Fruit fly (Drosophila melanogaster) whole organism, wandering third instar larva: ENCODE measurements around the gene CG3597.

Source experiments
- Abd-B ChIP-seq: fragments of >200 bp; optimal IDR thresholded peaks from 2 replicates; lab custom pipeline; 2017; ENCODE audit warnings: missing biosample characterization, missing genetic modification characterization
- CG9705 ChIP-seq: fragments of 200-800 bp; sonication (Bioruptor generic); optimal IDR thresholded peaks from 2 replicates; lab custom pipeline; 2018; ENCODE audit warnings: missing biosample characterization, mild to moderate bottlenecking, missing genetic modification characterization
- CrebA ChIP-seq: fragments of 200-800 bp; sonication (Bioruptor generic); optimal IDR thresholded peaks from 2 replicates; lab custom pipeline; 2016; ENCODE audit warnings: missing biosample characterization, mild to moderate bottlenecking, missing genetic modification characterization, borderline replicate concordance
- Dfd ChIP-seq: fragments of >200 bp; optimal IDR thresholded peaks from 2 replicates; lab custom pipeline; 2017; ENCODE audit warnings: missing biosample characterization, missing genetic modification characterization
- Dif ChIP-seq: fragments of 200-275, 200-300 bp; sonication (Bioruptor generic); optimal IDR thresholded peaks from 2 replicates; lab custom pipeline; 2018; ENCODE audit warnings: missing biosample characterization, missing genetic modification characterization; ENCODE audit not compliant: partially characterized antibody
- GATAd ChIP-seq: sonication (Bioruptor generic); optimal IDR thresholded peaks from 2 replicates; lab custom pipeline; 2016; ENCODE audit warnings: missing biosample characterization, missing genetic modification characterization
- HLH106 ChIP-seq: fragments of 200-800 bp; optimal IDR thresholded peaks from 3 replicates; lab custom pipeline; 2019; ENCODE audit warnings: missing biosample characterization, mild to moderate bottlenecking, missing genetic modification characterization, moderate library complexity
- Hnf4 ChIP-seq: fragments of 200-800 bp; sonication (Bioruptor generic); optimal IDR thresholded peaks from 2 replicates; lab custom pipeline; 2016; ENCODE audit warnings: missing biosample characterization, mild to moderate bottlenecking, missing genetic modification characterization
- Hr78 ChIP-seq: fragments of >200 bp; optimal IDR thresholded peaks from 2 replicates; lab custom pipeline; 2017; ENCODE audit warnings: missing biosample characterization, missing genetic modification characterization
- Hr83 ChIP-seq: fragments of 200-300 bp; sonication (Bioruptor generic); optimal IDR thresholded peaks from 2 replicates; lab custom pipeline; 2016; ENCODE audit warnings: missing biosample characterization, mild to moderate bottlenecking, missing genetic modification characterization, moderate library complexity; ENCODE audit not compliant: poor library complexity, severe bottlenecking
- Jra ChIP-seq: sonication (Bioruptor generic); optimal IDR thresholded peaks from 2 replicates; lab custom pipeline; 2016; ENCODE audit warnings: missing biosample characterization, missing genetic modification characterization
- Mio ChIP-seq: sonication (Bioruptor generic); optimal IDR thresholded peaks from 2 replicates; lab custom pipeline; 2016; ENCODE audit warnings: missing biosample characterization, missing genetic modification characterization
- Myc ChIP-seq: fragments of >200 bp; optimal IDR thresholded peaks from 2 replicates; lab custom pipeline; 2017
- N ChIP-seq: fragments of >200 bp; optimal IDR thresholded peaks from 2 replicates; lab custom pipeline; 2018; ENCODE audit warnings: missing biosample characterization, missing external identifiers, missing genetic modification characterization
- OdsH ChIP-seq: fragments of 200-800 bp; sonication (Bioruptor generic); optimal IDR thresholded peaks from 2 replicates; lab custom pipeline; 2016; ENCODE audit warnings: missing biosample characterization, mild to moderate bottlenecking, missing genetic modification characterization
- Sp1 ChIP-seq: fragments of 200-800 bp; sonication (Bioruptor generic); optimal IDR thresholded peaks from 3 replicates; lab custom pipeline; 2019; ENCODE audit warnings: missing biosample characterization, mild to moderate bottlenecking, missing genetic modification characterization, moderate library complexity
- Vsx2 ChIP-seq: fragments of 200-300, 225-300 bp; sonication (Bioruptor generic); optimal IDR thresholded peaks from 2 replicates; lab custom pipeline; 2018; ENCODE audit warnings: missing biosample characterization, missing genetic modification characterization; ENCODE audit not compliant: partially characterized antibody
- br ChIP-seq: fragments of 200-800 bp; sonication (Bioruptor generic); optimal IDR thresholded peaks from 2 replicates; lab custom pipeline; 2016; ENCODE audit warnings: missing biosample characterization, missing genetic modification characterization
- brk ChIP-seq: fragments of 200-800 bp; sonication (Bioruptor generic); optimal IDR thresholded peaks from 2 replicates; lab custom pipeline; 2016; ENCODE audit warnings: missing biosample characterization, mild to moderate bottlenecking, missing genetic modification characterization
- dl ChIP-seq, 2 experiments: fragments of 175-275, 200-275 bp in 1 of 2; fragments of 200-275 bp in 1 of 2; sonication (Bioruptor generic); optimal IDR thresholded peaks; lab custom pipeline; 2018; ENCODE audit warnings: mild to moderate bottlenecking in 2 of 2, missing biosample characterization in 2 of 2, missing genetic modification characterization in 2 of 2, moderate library complexity in 2 of 2; ENCODE audit not compliant: partially characterized antibody in 2 of 2, insufficient read depth in 1 of 2
- dmrt93B ChIP-seq: fragments of 200-800 bp; sonication (Bioruptor generic); optimal IDR thresholded peaks from 2 replicates; lab custom pipeline; 2018; ENCODE audit warnings: missing biosample characterization, mild to moderate bottlenecking, missing genetic modification characterization
- dsf ChIP-seq: sonication (Bioruptor generic); optimal IDR thresholded peaks from 2 replicates; lab custom pipeline; 2016; ENCODE audit warnings: missing biosample characterization, missing genetic modification characterization, borderline replicate concordance
- ey ChIP-seq: fragments of 200-800 bp; sonication (Bioruptor generic); optimal IDR thresholded peaks from 2 replicates; lab custom pipeline; 2016; ENCODE audit warnings: missing biosample characterization, missing genetic modification characterization
- foxo ChIP-seq, 2 experiments: fragments of 200-800 bp; sonication (Bioruptor generic); optimal IDR thresholded peaks; 2 replicates in 1 of 2; 3 replicates in 1 of 2; lab custom pipeline; 2016 to 2017; ENCODE audit warnings: missing biosample characterization in 2 of 2, missing genetic modification characterization in 2 of 2
- fru ChIP-seq: fragments of 200-800 bp; sonication (Bioruptor generic); optimal IDR thresholded peaks from 3 replicates; lab custom pipeline; 2016; ENCODE audit warnings: missing biosample characterization, mild to moderate bottlenecking, missing genetic modification characterization
- jim ChIP-seq: fragments of 175-275, 200-325 bp; sonication (Bioruptor generic); optimal IDR thresholded peaks from 2 replicates; lab custom pipeline; 2016; ENCODE audit warnings: missing biosample characterization, mild to moderate bottlenecking, missing genetic modification characterization
- lola ChIP-seq: fragments of >200 bp; optimal IDR thresholded peaks from 2 replicates; lab custom pipeline; 2017; ENCODE audit warnings: missing biosample characterization, missing genetic modification characterization
- pan ChIP-seq: fragments of >200 bp; optimal IDR thresholded peaks from 2 replicates; lab custom pipeline; 2017
- psq ChIP-seq: fragments of 200-800 bp; sonication (Bioruptor generic); optimal IDR thresholded peaks from 3 replicates; lab custom pipeline; 2017; ENCODE audit warnings: missing biosample characterization, mild to moderate bottlenecking, missing genetic modification characterization, moderate library complexity
- rgr ChIP-seq: fragments of 200-800 bp; sonication (Bioruptor generic); optimal IDR thresholded peaks from 3 replicates; lab custom pipeline; 2016; ENCODE audit warnings: missing biosample characterization, mild to moderate bottlenecking, missing genetic modification characterization
- sage ChIP-seq: fragments of 200-800 bp; sonication (Bioruptor generic); optimal IDR thresholded peaks from 2 replicates; lab custom pipeline; 2016; ENCODE audit warnings: missing biosample characterization, mild to moderate bottlenecking, missing genetic modification characterization
- tai ChIP-seq: sonication (Bioruptor generic); optimal IDR thresholded peaks from 2 replicates; lab custom pipeline; 2016; ENCODE audit warnings: missing biosample characterization, missing genetic modification characterization
- usp ChIP-seq: fragments of >200 bp; optimal IDR thresholded peaks from 2 replicates; lab custom pipeline; 2017; ENCODE audit warnings: missing biosample characterization, missing genetic modification characterization
- woc ChIP-seq: sonication (Bioruptor generic); optimal IDR thresholded peaks from 2 replicates; lab custom pipeline; 2016; ENCODE audit warnings: missing biosample characterization, mild to moderate bottlenecking, missing genetic modification characterization

Gene CG3597

DNA sequence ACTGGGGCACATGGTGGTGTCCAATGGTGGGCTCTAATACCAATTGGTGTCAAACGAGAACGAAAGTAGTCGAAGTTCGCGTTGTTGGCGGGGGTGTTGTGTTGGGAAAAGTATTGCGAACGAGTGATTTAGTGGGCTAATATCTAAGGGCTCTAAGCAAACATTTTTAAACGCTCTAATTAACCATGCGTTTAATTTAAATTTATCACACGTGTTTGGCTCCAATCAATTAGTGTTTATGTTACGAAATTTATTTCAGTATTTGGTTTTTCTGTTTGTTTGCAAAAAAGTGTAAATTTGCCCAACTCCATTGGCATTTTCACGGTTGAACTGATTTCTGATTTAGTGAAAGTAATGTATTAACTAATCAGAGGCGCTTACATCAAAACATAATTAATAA is 48.6 kb upstream of the CG3597 start, which contains the start of gene CG34447:
Gene CG34447 (minus strand): TSS at position 101 of the 400 bp plus-strand sequence.
- TF ChIP-seq jim (GFP tag; lab: Kevin White, UChicago) (no peak), ey (GFP tag; lab: Kevin White, UChicago) (no peak), OdsH (GFP tag; lab: Kevin White, UChicago) (no peak), Mio (GFP tag; lab: Kevin White, UChicago) (no peak), pan (lab: Kevin White, UChicago) (no peak), GATAd (GFP tag; lab: Kevin White, UChicago) (no peak), N (no peak), Hr83 (no peak), rgr (no peak), tai (GFP tag; lab: Kevin White, UChicago) (no peak), Myc (no peak), br (GFP tag; lab: Kevin White, UChicago) (no peak), Dfd (GFP tag; lab: Kevin White, UChicago) (no peak), psq (GFP tag; lab: Kevin White, UChicago) (no peak), dmrt93B (no peak), Sp1 (no peak), Hnf4 (GFP tag; lab: Kevin White, UChicago) (no peak), CG9705 (GFP tag; lab: Kevin White, UChicago) (no peak), lola (no peak), brk (no peak)

DNA sequence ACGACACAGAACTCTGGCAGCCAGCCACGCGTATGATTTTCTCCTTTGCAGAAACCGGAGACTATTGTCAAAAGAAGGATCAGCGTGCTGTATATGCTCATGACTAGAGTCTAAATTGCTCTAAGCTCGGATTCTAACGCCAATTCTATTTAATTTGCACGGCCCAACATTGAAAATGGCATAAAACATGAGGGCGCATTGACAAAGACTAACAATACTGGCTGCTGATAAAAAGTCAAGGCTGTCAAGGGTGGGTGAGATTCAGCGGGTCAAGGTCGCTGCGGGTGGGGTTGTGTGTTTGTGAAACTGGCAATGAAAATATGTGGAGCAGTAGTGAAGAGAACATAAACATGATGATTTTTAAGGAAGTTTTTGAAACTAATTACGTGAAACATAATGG is 46.5 kb upstream of the CG3597 start, which contains the start of gene CG34448:
Gene CG34448 (minus strand): TSS at position 101 of the 400 bp plus-strand sequence.
- TF ChIP-seq brk (no peak), usp (GFP tag; lab: Kevin White, UChicago) (no peak), rgr (no peak), dmrt93B (no peak), woc (no peak), Sp1 (no peak), Dif (GFP tag; lab: Kevin White, UChicago) (no peak), br (GFP tag; lab: Kevin White, UChicago) (no peak)

DNA sequence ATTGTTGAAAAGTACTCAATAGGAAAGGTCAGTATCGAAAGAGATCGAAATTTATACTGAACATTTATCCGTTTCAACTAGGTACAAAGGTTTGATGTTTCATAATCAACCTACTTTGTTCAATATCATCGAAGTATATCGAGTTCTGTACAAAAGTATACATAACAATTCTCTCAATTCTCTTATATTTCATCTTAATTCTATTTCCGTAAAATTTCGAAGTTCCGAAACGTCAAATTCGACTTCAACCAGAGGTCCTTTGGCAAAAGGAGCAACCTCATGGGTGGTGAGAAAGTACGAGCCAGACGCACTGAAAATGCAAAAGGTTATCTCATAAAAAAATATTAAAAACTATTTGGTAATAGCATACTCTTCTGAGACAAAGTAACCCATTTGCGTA is 45.3 kb upstream of the CG3597 start, which contains the start of gene CG31948:
Gene CG31948 (minus strand): TSS at position 101 of the 400 bp plus-strand sequence.
- TF ChIP-seq HLH106 (tag; lab: Kevin White, UChicago) (no peak), tai (GFP tag; lab: Kevin White, UChicago) (no peak), psq (GFP tag; lab: Kevin White, UChicago) (no peak), Abd-B (no peak), Sp1 (no peak), Vsx2 (GFP tag; lab: Kevin White, UChicago) (no peak), Myc (no peak), Hnf4 (GFP tag; lab: Kevin White, UChicago) (no peak), pan (lab: Kevin White, UChicago) (no peak), br (GFP tag; lab: Kevin White, UChicago) (no peak)

DNA sequence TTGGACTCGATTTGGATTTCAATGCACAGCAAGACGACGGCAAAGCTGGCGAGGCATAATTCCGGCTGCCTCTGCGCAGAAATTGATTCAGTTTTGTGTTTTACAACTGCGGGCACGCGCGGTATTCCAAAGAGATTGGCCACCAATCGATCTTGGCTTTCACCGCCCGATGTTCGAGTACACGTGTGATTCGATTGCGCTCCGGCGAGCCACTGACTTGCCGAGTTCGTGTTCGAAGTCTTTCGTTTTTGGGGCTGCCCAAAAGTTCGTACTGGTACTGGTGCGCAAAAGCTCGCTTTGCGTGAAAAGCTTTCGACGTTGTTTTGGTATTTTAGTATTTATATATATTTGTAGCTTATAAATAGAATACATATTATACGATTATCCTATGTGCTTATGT is 43.8 kb upstream of the CG3597 start, which contains the start of gene CG18641:
Gene CG18641 (minus strand): TSS at position 214 of the 400 bp plus-strand sequence.
- no peak for TF ChIP-seq Hr83
- no peak for TF ChIP-seq Sp1
- TF ChIP-seq dsf (GFP tag; lab: Kevin White, UChicago): no peak
- TF ChIP-seq lola: no peak
- TF ChIP-seq N: no peak
- TF ChIP-seq ey (GFP tag; lab: Kevin White, UChicago): no peak
- no peak for TF ChIP-seq Myc
- no peak for TF ChIP-seq HLH106 (tag; lab: Kevin White, UChicago)
- no peak for TF ChIP-seq Hr78 (GFP tag; lab: Kevin White, UChicago)
- no peak for TF ChIP-seq brk
- no peak for TF ChIP-seq Abd-B
- TF ChIP-seq woc: no peak
- TF ChIP-seq dl (GFP tag; optimal IDR thresholded peaks at IDR 0.05; lab: Kevin White, UChicago; ENCODE audit: insufficient read depth in 1 of 2, partially characterized antibody in 2 of 2): no peak
- no peak for TF ChIP-seq GATAd (GFP tag; lab: Kevin White, UChicago)
- no peak for TF ChIP-seq CG9705 (GFP tag; lab: Kevin White, UChicago)

DNA sequence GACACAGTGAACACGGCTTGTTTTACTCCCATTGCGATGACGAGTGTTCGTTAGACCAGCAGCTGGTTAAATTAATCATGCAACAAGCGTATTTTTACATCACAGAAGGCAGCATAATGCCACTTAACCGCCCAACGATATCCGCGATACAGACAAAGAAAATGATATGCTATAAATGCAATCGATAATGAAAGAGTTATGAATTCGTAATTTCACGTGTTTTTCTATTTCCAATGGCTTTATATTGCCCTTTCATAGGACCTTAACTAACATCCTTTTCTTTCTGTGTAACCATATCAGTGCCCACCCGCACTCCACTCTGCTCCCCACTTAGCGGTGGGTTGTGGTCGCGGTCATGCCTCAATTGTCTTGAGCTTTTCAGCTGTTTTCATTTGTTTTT is 41.8 kb upstream of the CG3597 start:
- no peak for TF ChIP-seq jim (GFP tag; lab: Kevin White, UChicago)
- no peak for TF ChIP-seq pan (lab: Kevin White, UChicago)
- no peak for TF ChIP-seq sage (GFP tag; lab: Kevin White, UChicago)
- no peak for TF ChIP-seq fru (GFP tag; lab: Kevin White, UChicago)
- no peak for TF ChIP-seq br (GFP tag; lab: Kevin White, UChicago)
- TF ChIP-seq foxo (GFP tag; optimal IDR thresholded peaks at IDR 0.05; lab: Kevin White, UChicago): no peak
- no peak for TF ChIP-seq CrebA (GFP tag; lab: Kevin White, UChicago)
- TF ChIP-seq rgr: no peak
- TF ChIP-seq Jra (GFP tag; lab: Kevin White, UChicago): no peak
- TF ChIP-seq Myc: no peak
- TF ChIP-seq psq (GFP tag; lab: Kevin White, UChicago): no peak
- TF ChIP-seq Hr78 (GFP tag; lab: Kevin White, UChicago): no peak
- no peak for TF ChIP-seq Mio (GFP tag; lab: Kevin White, UChicago)
- no peak for TF ChIP-seq CG9705 (GFP tag; lab: Kevin White, UChicago)
- TF ChIP-seq dmrt93B: no peak
- no peak for TF ChIP-seq Dfd (GFP tag; lab: Kevin White, UChicago)
- TF ChIP-seq N: no peak
- no peak for TF ChIP-seq Hr83
